Fruit fly (Drosophila melanogaster) whole organism, wandering third instar larva: ENCODE measurements around the gene TfIIA-L.

ENCODE experiments used
- Abd-B ChIP-seq: fragments of >200 bp; optimal IDR thresholded peaks from 2 replicates; lab custom pipeline; 2017; ENCODE audit warnings: missing biosample characterization, missing genetic modification characterization
- CG32264 ChIP-seq: fragments of 200-800 bp; sonication (Bioruptor generic); optimal IDR thresholded peaks from 2 replicates; lab custom pipeline; 2016; ENCODE audit warnings: missing biosample characterization, missing genetic modification characterization
- CG9705 ChIP-seq: fragments of 200-800 bp; sonication (Bioruptor generic); optimal IDR thresholded peaks from 2 replicates; lab custom pipeline; 2018; ENCODE audit warnings: missing biosample characterization, mild to moderate bottlenecking, missing genetic modification characterization
- Dif ChIP-seq: fragments of 200-275, 200-300 bp; sonication (Bioruptor generic); optimal IDR thresholded peaks from 2 replicates; lab custom pipeline; 2018; ENCODE audit warnings: missing biosample characterization, missing genetic modification characterization; ENCODE audit not compliant: partially characterized antibody
- GATAd ChIP-seq: sonication (Bioruptor generic); optimal IDR thresholded peaks from 2 replicates; lab custom pipeline; 2016; ENCODE audit warnings: missing biosample characterization, missing genetic modification characterization
- HLH106 ChIP-seq: fragments of 200-800 bp; optimal IDR thresholded peaks from 3 replicates; lab custom pipeline; 2019; ENCODE audit warnings: missing biosample characterization, mild to moderate bottlenecking, missing genetic modification characterization, moderate library complexity
- Hnf4 ChIP-seq: fragments of 200-800 bp; sonication (Bioruptor generic); optimal IDR thresholded peaks from 2 replicates; lab custom pipeline; 2016; ENCODE audit warnings: missing biosample characterization, mild to moderate bottlenecking, missing genetic modification characterization
- Hr78 ChIP-seq: fragments of >200 bp; optimal IDR thresholded peaks from 2 replicates; lab custom pipeline; 2017; ENCODE audit warnings: missing biosample characterization, missing genetic modification characterization
- Hr83 ChIP-seq: fragments of 200-300 bp; sonication (Bioruptor generic); optimal IDR thresholded peaks from 2 replicates; lab custom pipeline; 2016; ENCODE audit warnings: missing biosample characterization, mild to moderate bottlenecking, missing genetic modification characterization, moderate library complexity; ENCODE audit not compliant: poor library complexity, severe bottlenecking
- Jra ChIP-seq: sonication (Bioruptor generic); optimal IDR thresholded peaks from 2 replicates; lab custom pipeline; 2016; ENCODE audit warnings: missing biosample characterization, missing genetic modification characterization
- Mio ChIP-seq: sonication (Bioruptor generic); optimal IDR thresholded peaks from 2 replicates; lab custom pipeline; 2016; ENCODE audit warnings: missing biosample characterization, missing genetic modification characterization
- Myc ChIP-seq: fragments of >200 bp; optimal IDR thresholded peaks from 2 replicates; lab custom pipeline; 2017
- N ChIP-seq: fragments of >200 bp; optimal IDR thresholded peaks from 2 replicates; lab custom pipeline; 2018; ENCODE audit warnings: missing biosample characterization, missing external identifiers, missing genetic modification characterization
- OdsH ChIP-seq: fragments of 200-800 bp; sonication (Bioruptor generic); optimal IDR thresholded peaks from 2 replicates; lab custom pipeline; 2016; ENCODE audit warnings: missing biosample characterization, mild to moderate bottlenecking, missing genetic modification characterization
- Rel ChIP-seq, 2 experiments: fragments of 200-800 bp; sonication (Bioruptor generic) in 1 of 2; optimal IDR thresholded peaks; 2 replicates in 1 of 2; 3 replicates in 1 of 2; lab custom pipeline; 2016 to 2019; ENCODE audit warnings: mild to moderate bottlenecking in 2 of 2, missing biosample characterization in 2 of 2, missing genetic modification characterization in 2 of 2, moderate library complexity in 1 of 2
- Sp1 ChIP-seq: fragments of 200-800 bp; sonication (Bioruptor generic); optimal IDR thresholded peaks from 3 replicates; lab custom pipeline; 2019; ENCODE audit warnings: missing biosample characterization, mild to moderate bottlenecking, missing genetic modification characterization, moderate library complexity
- Vsx2 ChIP-seq: fragments of 200-300, 225-300 bp; sonication (Bioruptor generic); optimal IDR thresholded peaks from 2 replicates; lab custom pipeline; 2018; ENCODE audit warnings: missing biosample characterization, missing genetic modification characterization; ENCODE audit not compliant: partially characterized antibody
- br ChIP-seq: fragments of 200-800 bp; sonication (Bioruptor generic); optimal IDR thresholded peaks from 2 replicates; lab custom pipeline; 2016; ENCODE audit warnings: missing biosample characterization, missing genetic modification characterization
- brk ChIP-seq: fragments of 200-800 bp; sonication (Bioruptor generic); optimal IDR thresholded peaks from 2 replicates; lab custom pipeline; 2016; ENCODE audit warnings: missing biosample characterization, mild to moderate bottlenecking, missing genetic modification characterization
- dl ChIP-seq, 2 experiments: fragments of 175-275, 200-275 bp in 1 of 2; fragments of 200-275 bp in 1 of 2; sonication (Bioruptor generic); optimal IDR thresholded peaks; lab custom pipeline; 2018; ENCODE audit warnings: mild to moderate bottlenecking in 2 of 2, missing biosample characterization in 2 of 2, missing genetic modification characterization in 2 of 2, moderate library complexity in 2 of 2; ENCODE audit not compliant: partially characterized antibody in 2 of 2, insufficient read depth in 1 of 2
- dmrt93B ChIP-seq: fragments of 200-800 bp; sonication (Bioruptor generic); optimal IDR thresholded peaks from 2 replicates; lab custom pipeline; 2018; ENCODE audit warnings: missing biosample characterization, mild to moderate bottlenecking, missing genetic modification characterization
- dsf ChIP-seq: sonication (Bioruptor generic); optimal IDR thresholded peaks from 2 replicates; lab custom pipeline; 2016; ENCODE audit warnings: missing biosample characterization, missing genetic modification characterization, borderline replicate concordance
- ey ChIP-seq: fragments of 200-800 bp; sonication (Bioruptor generic); optimal IDR thresholded peaks from 2 replicates; lab custom pipeline; 2016; ENCODE audit warnings: missing biosample characterization, missing genetic modification characterization
- foxo ChIP-seq, 2 experiments: fragments of 200-800 bp; sonication (Bioruptor generic); optimal IDR thresholded peaks; 2 replicates in 1 of 2; 3 replicates in 1 of 2; lab custom pipeline; 2016 to 2017; ENCODE audit warnings: missing biosample characterization in 2 of 2, missing genetic modification characterization in 2 of 2
- fru ChIP-seq: fragments of 200-800 bp; sonication (Bioruptor generic); optimal IDR thresholded peaks from 3 replicates; lab custom pipeline; 2016; ENCODE audit warnings: missing biosample characterization, mild to moderate bottlenecking, missing genetic modification characterization
- h ChIP-seq: fragments of 200-800 bp; sonication (Bioruptor generic); optimal IDR thresholded peaks from 3 replicates; lab custom pipeline; 2016; ENCODE audit warnings: missing biosample characterization, mild to moderate bottlenecking, missing genetic modification characterization
- jim ChIP-seq: fragments of 175-275, 200-325 bp; sonication (Bioruptor generic); optimal IDR thresholded peaks from 2 replicates; lab custom pipeline; 2016; ENCODE audit warnings: missing biosample characterization, mild to moderate bottlenecking, missing genetic modification characterization
- lola ChIP-seq: fragments of >200 bp; optimal IDR thresholded peaks from 2 replicates; lab custom pipeline; 2017; ENCODE audit warnings: missing biosample characterization, missing genetic modification characterization
- pan ChIP-seq: fragments of >200 bp; optimal IDR thresholded peaks from 2 replicates; lab custom pipeline; 2017
- psq ChIP-seq: fragments of 200-800 bp; sonication (Bioruptor generic); optimal IDR thresholded peaks from 3 replicates; lab custom pipeline; 2017; ENCODE audit warnings: missing biosample characterization, mild to moderate bottlenecking, missing genetic modification characterization, moderate library complexity
- rgr ChIP-seq: fragments of 200-800 bp; sonication (Bioruptor generic); optimal IDR thresholded peaks from 3 replicates; lab custom pipeline; 2016; ENCODE audit warnings: missing biosample characterization, mild to moderate bottlenecking, missing genetic modification characterization
- sage ChIP-seq: fragments of 200-800 bp; sonication (Bioruptor generic); optimal IDR thresholded peaks from 2 replicates; lab custom pipeline; 2016; ENCODE audit warnings: missing biosample characterization, mild to moderate bottlenecking, missing genetic modification characterization
- tai ChIP-seq: sonication (Bioruptor generic); optimal IDR thresholded peaks from 2 replicates; lab custom pipeline; 2016; ENCODE audit warnings: missing biosample characterization, missing genetic modification characterization
- usp ChIP-seq: fragments of >200 bp; optimal IDR thresholded peaks from 2 replicates; lab custom pipeline; 2017; ENCODE audit warnings: missing biosample characterization, missing genetic modification characterization
- woc ChIP-seq: sonication (Bioruptor generic); optimal IDR thresholded peaks from 2 replicates; lab custom pipeline; 2016; ENCODE audit warnings: missing biosample characterization, mild to moderate bottlenecking, missing genetic modification characterization

Gene TfIIA-L

DNA sequence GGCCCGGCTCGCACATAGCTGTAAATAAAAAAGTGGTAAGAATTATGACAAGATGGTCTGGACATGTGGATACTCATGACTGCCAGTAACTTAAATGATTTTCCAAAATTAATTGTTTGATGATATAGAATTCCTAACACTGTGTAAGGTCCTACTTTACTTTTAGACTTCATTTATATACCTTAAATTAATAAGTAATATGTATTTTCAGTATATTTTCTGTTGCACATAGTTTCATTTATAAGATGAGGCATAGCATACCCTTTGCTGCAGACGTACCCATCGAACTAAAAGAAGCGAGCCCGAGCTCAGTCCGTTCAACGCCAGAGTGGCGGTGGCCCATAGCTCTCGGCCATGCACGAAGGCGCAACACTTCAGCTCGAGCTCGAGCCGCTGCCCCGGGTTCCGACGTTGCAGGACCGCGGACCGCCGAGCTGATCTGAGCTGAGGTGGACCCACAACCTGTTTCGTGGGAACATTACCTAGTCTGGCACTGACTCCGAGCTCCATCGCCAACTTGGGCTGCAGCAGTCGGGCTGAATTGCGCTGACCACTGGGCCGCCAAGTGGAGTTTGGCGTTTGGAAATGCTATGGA lies 33.4 kb upstream of the TfIIA-L start:
- TF ChIP-seq Jra (GFP tag; lab: Kevin White, UChicago) (peak; percentile 32), foxo (GFP tag; optimal IDR thresholded peaks at IDR 0.05; lab: Kevin White, UChicago) (peak in 1 of 2 experiments; percentile 67), h (GFP tag; lab: Kevin White, UChicago) (peak; percentile 76), Hr83 (no peak), OdsH (peak; percentile 75), br (GFP tag; lab: Kevin White, UChicago) (peak; percentile 46), woc (peak; percentile 96), Hnf4 (GFP tag; lab: Kevin White, UChicago) (peak; percentile 36), fru (GFP tag; lab: Kevin White, UChicago) (peak; percentile 76), Mio (GFP tag; lab: Kevin White, UChicago) (no peak), Dif (GFP tag; lab: Kevin White, UChicago) (no peak), sage (GFP tag; lab: Kevin White, UChicago) (peak; percentile 25), dmrt93B (GFP tag; lab: Kevin White, UChicago) (peak; percentile 35), dsf (GFP tag; lab: Kevin White, UChicago) (no peak), Rel (GFP tag; optimal IDR thresholded peaks at IDR 0.05; lab: Kevin White, UChicago) (peak; percentile 29), Rel (tag; optimal IDR thresholded peaks at IDR 0.05; lab: Kevin White, UChicago) (no peak), Myc (no peak), Hr78 (GFP tag; lab: Kevin White, UChicago) (no peak), brk (GFP tag; lab: Kevin White, UChicago) (peak; percentile 67), psq (GFP tag; lab: Kevin White, UChicago) (peak; percentile 69), HLH106 (peak; percentile 64), rgr (GFP tag; lab: Kevin White, UChicago) (peak; percentile 59), ey (GFP tag; lab: Kevin White, UChicago) (peak; percentile 66), CG9705 (GFP tag; lab: Kevin White, UChicago) (no peak), Sp1 (GFP tag; lab: Kevin White, UChicago) (peak; percentile 72), Abd-B (GFP tag; lab: Kevin White, UChicago) (no peak), pan (lab: Kevin White, UChicago) (no peak), GATAd (GFP tag; lab: Kevin White, UChicago) (no peak)

DNA sequence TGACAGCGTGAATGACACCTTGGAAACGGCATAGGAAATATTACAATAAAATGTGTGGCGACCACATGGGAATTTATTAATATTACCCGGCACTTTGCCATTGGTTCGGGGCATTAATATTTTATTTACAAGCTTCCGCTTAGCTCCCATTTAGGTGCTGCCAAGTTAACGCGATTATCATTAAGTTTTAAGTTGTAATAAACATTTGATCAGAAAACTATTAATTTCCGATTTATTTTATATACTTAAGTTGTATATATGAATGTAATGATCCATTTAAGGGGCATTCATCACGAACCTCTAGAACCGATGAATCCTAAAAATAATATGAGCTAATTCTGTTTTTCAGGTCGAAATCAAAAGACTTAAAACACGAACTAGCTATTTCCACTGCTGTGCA lies 32.6 kb upstream of the TfIIA-L start:
- TF ChIP-seq fru (GFP tag; lab: Kevin White, UChicago) (no peak), Vsx2 (no peak), brk (GFP tag; lab: Kevin White, UChicago) (no peak), foxo (GFP tag; optimal IDR thresholded peaks at IDR 0.05; lab: Kevin White, UChicago) (no peak), lola (GFP tag; lab: Kevin White, UChicago) (no peak), dl (GFP tag; optimal IDR thresholded peaks at IDR 0.05; lab: Kevin White, UChicago; ENCODE audit: insufficient read depth in 1 of 2, partially characterized antibody in 2 of 2) (no peak), dmrt93B (GFP tag; lab: Kevin White, UChicago) (no peak), pan (lab: Kevin White, UChicago) (no peak), Sp1 (GFP tag; lab: Kevin White, UChicago) (no peak), ey (GFP tag; lab: Kevin White, UChicago) (no peak), jim (no peak), br (GFP tag; lab: Kevin White, UChicago) (no peak), tai (no peak), usp (GFP tag; lab: Kevin White, UChicago) (no peak), GATAd (GFP tag; lab: Kevin White, UChicago) (no peak)

DNA sequence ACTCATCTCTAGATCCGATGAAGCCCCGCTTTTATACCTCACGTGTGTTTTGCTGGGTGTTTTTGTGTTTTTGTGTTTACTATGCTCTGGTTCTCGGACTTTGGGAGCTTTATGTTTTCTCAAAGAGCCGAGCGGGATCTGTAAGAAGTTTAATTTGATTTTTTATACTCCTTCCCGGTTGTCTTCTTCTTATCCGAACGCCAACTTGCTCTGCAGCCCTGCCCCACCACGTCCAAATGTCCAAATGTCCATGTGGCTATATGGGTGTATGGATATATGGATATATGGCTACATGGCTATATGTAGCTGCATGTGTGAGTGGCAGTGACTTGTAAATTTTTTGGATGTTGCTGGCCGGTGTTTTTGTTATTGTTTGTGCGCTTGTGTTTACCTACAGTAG lies 32.1 kb upstream of the TfIIA-L start:
- TF ChIP-seq Vsx2 = peak; percentile 27
- TF ChIP-seq br (GFP tag; lab: Kevin White, UChicago) = no peak
- TF ChIP-seq dsf (GFP tag; lab: Kevin White, UChicago) = no peak
- TF ChIP-seq woc = peak; percentile 74
- peak; percentile 11 for TF ChIP-seq Dif (GFP tag; lab: Kevin White, UChicago)
- no peak for TF ChIP-seq rgr (GFP tag; lab: Kevin White, UChicago)
- TF ChIP-seq Sp1 (GFP tag; lab: Kevin White, UChicago) = no peak
- no peak for TF ChIP-seq N
- TF ChIP-seq CG32264 (GFP tag; lab: Kevin White, UChicago) = no peak
